Worm (Caenorhabditis elegans) whole organism, L4 larva: ENCODE results near the gene cka-2.

Experiments used
- D1046.2 ChIP-seq: fragments of 200-800 bp; sonication (Bioruptor generic); IDR thresholded peaks from 2 replicates; pipeline ENCODE4 v1.3.6; 2022; ENCODE audit warnings: missing genetic modification characterization, missing compliant biosample characterization
- R02D3.7 ChIP-seq: fragments of 150-350 bp; sonication (generic microtip); optimal IDR thresholded peaks from 3 replicates; lab custom pipeline; 2014; ENCODE audit warnings: missing biosample characterization, missing genetic modification characterization
- Y5F2A.4 ChIP-seq: fragments of 200-800 bp; sonication (Bioruptor generic); optimal IDR thresholded peaks from 2 replicates; lab custom pipeline; 2018; ENCODE audit warnings: mild to moderate bottlenecking, missing genetic modification characterization, missing compliant biosample characterization
- Y75B8A.6 ChIP-seq: fragments of 200-800 bp; sonication (Bioruptor generic); IDR thresholded peaks from 2 replicates; pipeline ENCODE4 v1.3.6; 2022; ENCODE audit warnings: missing genetic modification reagents, missing genetic modification characterization, missing compliant biosample characterization
- ceh-28 ChIP-seq: fragments of 150-350 bp; optimal IDR thresholded peaks from 2 replicates; lab custom pipeline; 2014; ENCODE audit warnings: missing biosample characterization, missing genetic modification reagents, missing genetic modification characterization
- ceh-32 ChIP-seq: sonication (generic microtip); optimal IDR thresholded peaks from 2 replicates; lab custom pipeline; 2016; ENCODE audit warnings: mild to moderate bottlenecking, missing genetic modification characterization, missing compliant biosample characterization; ENCODE audit not compliant: poor library complexity
- ces-1 ChIP-seq: fragments of 150-350 bp; sonication (generic microtip); optimal IDR thresholded peaks from 4 replicates; lab custom pipeline; 2014; ENCODE audit warnings: missing biosample characterization, missing genetic modification reagents, missing genetic modification characterization
- daf-16 ChIP-seq, 3 experiments: sonication (generic microtip); optimal IDR thresholded peaks; 2 replicates each; lab custom pipeline; 2016 to 2017; ENCODE audit warnings: missing genetic modification characterization in 3 of 3, missing genetic modification reagents in 3 of 3, mild to moderate bottlenecking in 2 of 3, missing compliant biosample characterization in 2 of 3, missing biosample characterization in 1 of 3, moderate library complexity in 1 of 3
- daf-8 ChIP-seq: fragments of 200-800 bp; sonication (Bioruptor generic); IDR thresholded peaks from 2 replicates; pipeline ENCODE4 v1.3.6; 2022; ENCODE audit warnings: missing genetic modification characterization, missing compliant biosample characterization
- dmd-6 ChIP-seq: fragments of 200-800 bp; sonication (Bioruptor generic); IDR thresholded peaks from 2 replicates; pipeline ENCODE4 v1.3.6; 2022; ENCODE audit warnings: missing genetic modification reagents, missing genetic modification characterization, missing compliant biosample characterization
- dmd-8 ChIP-seq: fragments of 200-800 bp; sonication (Bioruptor generic); IDR thresholded peaks from 2 replicates; pipeline ENCODE4 v1.3.6; 2022; ENCODE audit warnings: missing genetic modification characterization, missing compliant biosample characterization
- dpl-1 ChIP-seq: fragments of 150-350 bp; optimal IDR thresholded peaks from 2 replicates; lab custom pipeline; 2014; ENCODE audit warnings: missing biosample characterization, missing genetic modification reagents, missing genetic modification characterization
- dve-1 ChIP-seq: sonication (generic microtip); optimal IDR thresholded peaks from 2 replicates; lab custom pipeline; 2017; ENCODE audit warnings: antibody characterized with exemption, mild to moderate bottlenecking, missing genetic modification characterization, missing compliant biosample characterization; ENCODE audit not compliant: insufficient read depth
- egl-43 ChIP-seq: fragments of 200-800 bp; sonication (Bioruptor generic); IDR thresholded peaks from 2 replicates; pipeline ENCODE4 v1.3.6; 2022; ENCODE audit warnings: missing genetic modification reagents, missing genetic modification characterization, missing compliant biosample characterization
- hif-1 ChIP-seq, 2 experiments: sonication (generic microtip); optimal IDR thresholded peaks; 2 replicates each; lab custom pipeline; 2016 to 2017; ENCODE audit warnings: missing compliant biosample characterization in 2 of 2, missing genetic modification characterization in 2 of 2, missing genetic modification reagents in 2 of 2, missing genotype in 2 of 2, mild to moderate bottlenecking in 1 of 2
- hlh-11 ChIP-seq: fragments of 200-800 bp; sonication (Bioruptor generic); optimal IDR thresholded peaks from 2 replicates; lab custom pipeline; 2018; ENCODE audit warnings: mild to moderate bottlenecking, missing genetic modification characterization, missing compliant biosample characterization
- hlh-30 ChIP-seq: sonication (generic microtip); optimal IDR thresholded peaks from 2 replicates; lab custom pipeline; 2017; ENCODE audit warnings: antibody characterized with exemption, mild to moderate bottlenecking, missing genetic modification characterization, missing compliant biosample characterization; ENCODE audit not compliant: insufficient read depth
- hmg-1.1 ChIP-seq: fragments of 200-800 bp; sonication (Bioruptor generic); IDR thresholded peaks from 2 replicates; pipeline ENCODE4 v1.3.6; 2022; ENCODE audit warnings: missing genetic modification reagents, missing genetic modification characterization, missing compliant biosample characterization
- lin-15B ChIP-seq: fragments of 150-350 bp; sonication (generic microtip); optimal IDR thresholded peaks from 3 replicates; lab custom pipeline; 2014; ENCODE audit warnings: missing biosample characterization, missing genetic modification characterization
- lin-38 ChIP-seq: fragments of 200-800 bp; sonication (Bioruptor generic); IDR thresholded peaks from 2 replicates; pipeline ENCODE4 v1.3.6; 2022; ENCODE audit warnings: missing genetic modification reagents, missing genetic modification characterization, missing compliant biosample characterization
- lir-3 ChIP-seq: sonication (generic microtip); optimal IDR thresholded peaks from 2 replicates; lab custom pipeline; 2016; ENCODE audit warnings: mild to moderate bottlenecking, missing genetic modification characterization, missing compliant biosample characterization
- lsy-2 ChIP-seq, 2 experiments: fragments of 150-350 bp in 1 of 2; sonication (generic microtip) in 1 of 2; optimal IDR thresholded peaks; 2 replicates each; lab custom pipeline; 2014 to 2017; ENCODE audit warnings: missing biosample characterization in 2 of 2, missing genetic modification characterization in 2 of 2
- madf-9 ChIP-seq: fragments of 200-800 bp; sonication (Bioruptor generic); conservative IDR thresholded peaks from 2 replicates; pipeline ENCODE4 v1.3.6; 2022; ENCODE audit warnings: missing genetic modification reagents, missing genetic modification characterization, missing compliant biosample characterization
- mdl-1 ChIP-seq, 2 experiments: fragments of 150-350 bp in 1 of 2; sonication (generic microtip) in 1 of 2; optimal IDR thresholded peaks; 2 replicates each; lab custom pipeline; 2014 to 2017; ENCODE audit warnings: missing biosample characterization in 2 of 2, missing genetic modification characterization in 2 of 2
- mep-1 ChIP-seq: fragments of 150-350 bp; sonication (generic microtip); optimal IDR thresholded peaks from 3 replicates; lab custom pipeline; 2014; ENCODE audit warnings: missing biosample characterization, missing genetic modification characterization
- mes-2 ChIP-seq: sonication (generic microtip); optimal IDR thresholded peaks from 2 replicates; lab custom pipeline; 2016; ENCODE audit warnings: missing genotype, mild to moderate bottlenecking, missing genetic modification characterization, missing compliant biosample characterization; ENCODE audit not compliant: poor library complexity, severe bottlenecking
- mxl-3 ChIP-seq: fragments of 200-800 bp; sonication (Bioruptor generic); optimal IDR thresholded peaks from 2 replicates; lab custom pipeline; 2018; ENCODE audit warnings: mild to moderate bottlenecking, missing genetic modification characterization, missing compliant biosample characterization
- nhr-10 ChIP-seq: fragments of 150-350 bp; optimal IDR thresholded peaks from 2 replicates; lab custom pipeline; 2014; ENCODE audit warnings: missing biosample characterization, missing genetic modification characterization
- nhr-102 ChIP-seq: sonication (generic microtip); optimal IDR thresholded peaks from 2 replicates; lab custom pipeline; 2016; ENCODE audit warnings: mild to moderate bottlenecking, missing genetic modification characterization, moderate library complexity, missing compliant biosample characterization
- nhr-111 ChIP-seq: fragments of 200-800 bp; sonication (Bioruptor generic); optimal IDR thresholded peaks from 2 replicates; lab custom pipeline; 2018; ENCODE audit warnings: mild to moderate bottlenecking, missing genetic modification characterization, missing compliant biosample characterization
- nhr-28 ChIP-seq: fragments of 150-350 bp; optimal IDR thresholded peaks from 2 replicates; lab custom pipeline; 2014; ENCODE audit warnings: missing biosample characterization, missing genetic modification characterization
- nhr-48 ChIP-seq: sonication (generic microtip); optimal IDR thresholded peaks from 2 replicates; lab custom pipeline; 2016; ENCODE audit warnings: mild to moderate bottlenecking, missing genetic modification characterization, missing compliant biosample characterization
- nhr-6 ChIP-seq: fragments of 150-350 bp; optimal IDR thresholded peaks from 2 replicates; lab custom pipeline; 2014; ENCODE audit warnings: missing biosample characterization, missing genetic modification characterization
- pqm-1 ChIP-seq: sonication (generic microtip); optimal IDR thresholded peaks from 2 replicates; lab custom pipeline; 2017; ENCODE audit warnings: missing biosample characterization, missing genetic modification characterization
- set-16 ChIP-seq: fragments of 200-800 bp; sonication (Bioruptor generic); IDR thresholded peaks from 2 replicates; pipeline ENCODE4 v1.3.6; 2022; ENCODE audit warnings: missing genetic modification reagents, missing genetic modification characterization, missing compliant biosample characterization
- unc-130 ChIP-seq: sonication (generic microtip); optimal IDR thresholded peaks from 2 replicates; lab custom pipeline; 2016; ENCODE audit warnings: missing genetic modification reagents, missing genetic modification characterization, missing compliant biosample characterization
- unc-62 ChIP-seq, 3 experiments: fragments of 150-350 bp in 1 of 3; sonication (generic microtip); optimal IDR thresholded peaks in 2 of 3; peaks in 1 of 3; 1 replicate in 1 of 3; 2 replicates in 2 of 3; lab custom pipeline; 2014 to 2017; ENCODE audit warnings: missing biosample characterization in 3 of 3, missing genetic modification characterization in 3 of 3, missing genetic modification reagents in 3 of 3, missing genotype in 1 of 3
- zip-2 ChIP-seq: fragments of 150-350 bp; optimal IDR thresholded peaks from 2 replicates; lab custom pipeline; 2014; ENCODE audit warnings: missing biosample characterization, missing genetic modification characterization
- ztf-11 ChIP-seq: fragments of 150-350 bp; optimal IDR thresholded peaks from 2 replicates; lab custom pipeline; 2014; ENCODE audit warnings: missing biosample characterization, missing genetic modification characterization
- ztf-7 ChIP-seq: fragments of 150-350 bp; optimal IDR thresholded peaks from 2 replicates; lab custom pipeline; 2014; ENCODE audit warnings: missing biosample characterization, missing genetic modification characterization

The cka-2 gene

ce11 chrX:4252047-4252446 is 33.9 kb upstream of the cka-2 start, which contains the start of gene srv-5 (continued):
- no peak for TF ChIP-seq mes-2 (tag; lab: Kevin White, UChicago)

- TF ChIP-seq mxl-3 (GFP tag; lab: Kevin White, UChicago) (peak; percentile 55), hif-1 (tag; optimal IDR thresholded peaks at IDR 0.05; lab: Kevin White, UChicago) (peak in 1 of 2 experiments; percentile 22), hlh-30 (tag; lab: Kevin White, UChicago) (peak; percentile 43), mes-2 (tag; lab: Kevin White, UChicago) (peak; percentile 79), lin-38 (GFP tag; lab: Robert Waterston, UW) (no peak), nhr-28 (peak; percentile 64), egl-43 (GFP tag; lab: Robert Waterston, UW) (no peak), D1046.2 (GFP tag; lab: Robert Waterston, UW) (no peak), Y75B8A.6 (GFP tag; lab: Robert Waterston, UW) (no peak), dpl-1 (GFP tag; lab: Kevin White, UChicago) (peak; percentile 2), lsy-2 (tag; optimal IDR thresholded peaks at IDR 0.05; lab: Kevin White, UChicago) (peak in 1 of 2 experiments; percentile 28), daf-16 (GFP tag; optimal IDR thresholded peaks at IDR 0.05; lab: Kevin White, UChicago) (no peak), daf-16 (tag; optimal IDR thresholded peaks at IDR 0.05; lab: Kevin White, UChicago) (peak; percentile 48), madf-9 (GFP tag; lab: Robert Waterston, UW) (no peak), mep-1 (tag; lab: Kevin White, UChicago) (peak; percentile 57), dve-1 (peak; percentile 16), ces-1 (GFP tag; lab: Kevin White, UChicago) (no peak), hmg-1.1 (GFP tag; lab: Robert Waterston, UW) (peak; percentile 47; the same call in 1 of the 2 replicates)
These were observed 31.1 kb upstream of the cka-2 start, which contains the start of gene taf-11.1 for ce11 chrX:4254782-4255181. Gene taf-11.1, plus strand, starts transcription at chrX:4255170.

ce11 chrX:4255366-4255765 is 30.6 kb upstream of the cka-2 start:
- TF ChIP-seq unc-62 (GFP tag; optimal IDR thresholded peaks at IDR 0.05 in 1 of 2; lab: Kevin White, UChicago) (peak in 1 of 2 experiments; percentile 64), unc-62 (tag; optimal IDR thresholded peaks at IDR 0.05; lab: Kevin White, UChicago) (no peak), zip-2 (tag; lab: Kevin White, UChicago) (no peak), D1046.2 (GFP tag; lab: Robert Waterston, UW) (0 out of 2 replicates have a peak, but pooled peaks have one; percentile 27), set-16 (peak; percentile 81)
- TF ChIP-seq, all 104 proteins: peak for 3

ce11 chrX:4256761-4257160 is 29.2 kb upstream of the cka-2 start, which contains the start of gene srv-6:
Gene srv-6, plus strand, starts transcription at chrX:4257061.
- no peak for TF ChIP-seq nhr-10 (tag; lab: Kevin White, UChicago)
- no peak for TF ChIP-seq dpl-1 (GFP tag; lab: Kevin White, UChicago)
- TF ChIP-seq zip-2 (tag; lab: Kevin White, UChicago), result no peak
- no peak for TF ChIP-seq dmd-6 (GFP tag; lab: Robert Waterston, UW)
- no peak for TF ChIP-seq unc-130
- TF ChIP-seq dmd-8 (GFP tag; lab: Robert Waterston, UW), result no peak
- no peak for TF ChIP-seq mdl-1 (tag; optimal IDR thresholded peaks at IDR 0.05; lab: Kevin White, UChicago)
- TF ChIP-seq pqm-1 (tag; lab: Kevin White, UChicago), result no peak
- no peak for TF ChIP-seq nhr-48

- no peak for TF ChIP-seq nhr-102
- no peak for TF ChIP-seq lir-3 (tag; lab: Kevin White, UChicago)
- peak; percentile 85 for TF ChIP-seq nhr-48
- peak; percentile 11 for TF ChIP-seq ztf-7 (tag; lab: Kevin White, UChicago)
- no peak for TF ChIP-seq nhr-111 (GFP tag; lab: Kevin White, UChicago)
- no peak for TF ChIP-seq Y5F2A.4 (GFP tag; lab: Kevin White, UChicago)
- no peak for TF ChIP-seq R02D3.7 (tag; lab: Kevin White, UChicago)
- peak; percentile 59 for TF ChIP-seq mes-2 (tag; lab: Kevin White, UChicago)
- no peak for TF ChIP-seq ztf-11 (tag; lab: Kevin White, UChicago)
- TF ChIP-seq unc-130, result no peak
- TF ChIP-seq mep-1 (tag; lab: Kevin White, UChicago), result peak; percentile 32
- peak; percentile 60 for TF ChIP-seq dmd-6 (GFP tag; lab: Robert Waterston, UW)
- TF ChIP-seq nhr-6 (tag; lab: Kevin White, UChicago), result peak; percentile 34
- TF ChIP-seq daf-8 (GFP tag; lab: Robert Waterston, UW), result no peak
- TF ChIP-seq lin-15B (tag; lab: Kevin White, UChicago), result no peak
- TF ChIP-seq dve-1, result peak; percentile 45
- TF ChIP-seq hlh-11 (tag; lab: Kevin White, UChicago), result peak; percentile 58
- TF ChIP-seq ceh-32 (tag; lab: Kevin White, UChicago), result no peak
- TF ChIP-seq ceh-28, result no peak
- TF ChIP-seq nhr-28, result peak; percentile 27
These were observed 25.6 kb upstream of the cka-2 start, which contains the start of gene C52B9.4 for ce11 chrX:4260297-4260696. Gene C52B9.4, plus strand, starts transcription at chrX:4260652.
